Worm (Caenorhabditis elegans) whole organism, early embryonic: Measurements from ENCODE around the gene Y38F1A.2.

Experiments used
- ama-1 ChIP-seq: fragments of 150-350 bp; optimal IDR thresholded peaks from 2 replicates; lab custom pipeline; 2014
- ceh-13 ChIP-seq: fragments of 200-800 bp; sonication (Bioruptor generic); optimal IDR thresholded peaks from 2 replicates; lab custom pipeline; 2018; ENCODE audit warnings: mild to moderate bottlenecking, missing genetic modification characterization, missing compliant biosample characterization
- hmbx-1 ChIP-seq: sonication (generic microtip); optimal IDR thresholded peaks from 2 replicates; lab custom pipeline; 2016; ENCODE audit warnings: mild to moderate bottlenecking, missing genetic modification characterization, missing compliant biosample characterization

ce11 chrII:12908779-12909178 lies 46.0 kb upstream of the Y38F1A.2 start, which contains the start of gene ddn-2:
- no peak for TF ChIP-seq ama-1 (lab: Kevin White, UChicago)
- no peak for TF ChIP-seq ceh-13 (GFP tag; lab: Kevin White, UChicago)
- no peak for TF ChIP-seq hmbx-1
